Fruit fly (Drosophila melanogaster) whole organism, embryonic: ENCODE data around the gene Ndae1.

Experiments
- Asciz ChIP-seq: fragments of 200-800 bp; sonication (Bioruptor generic); optimal IDR thresholded peaks from 2 replicates; lab custom pipeline; 2017; ENCODE audit warnings: missing biosample characterization, mild to moderate bottlenecking, missing genetic modification characterization, missing genetic modification reagents
- Awh ChIP-seq: fragments of 200-800 bp; sonication (Bioruptor generic); IDR thresholded peaks from 2 replicates; pipeline ENCODE4, ENCODE4 v1.3.6; 2022; ENCODE audit warnings: missing biosample characterization, missing genetic modification characterization
- B-H2 ChIP-seq: fragments of 200-800 bp; sonication (Bioruptor generic); optimal IDR thresholded peaks from 2 replicates; lab custom pipeline; 2018; ENCODE audit warnings: missing biosample characterization, mild to moderate bottlenecking, missing genetic modification characterization
- BtbVII ChIP-seq: fragments of 200-800 bp; sonication (Bioruptor generic); optimal IDR thresholded peaks from 3 replicates; lab custom pipeline; 2017; ENCODE audit warnings: missing biosample characterization, mild to moderate bottlenecking, missing genetic modification characterization
- CG10209 ChIP-seq: fragments of 200-800 bp; sonication (Bioruptor generic); optimal IDR thresholded peaks from 3 replicates; lab custom pipeline; 2017; ENCODE audit warnings: missing biosample characterization, mild to moderate bottlenecking, missing genetic modification characterization, missing genetic modification reagents
- CG10462 ChIP-seq: fragments of 200-800 bp; sonication (Bioruptor generic); optimal IDR thresholded peaks from 2 replicates; lab custom pipeline; 2016; ENCODE audit warnings: missing biosample characterization, missing genetic modification characterization
- CG10565 ChIP-seq: fragments of 200-800 bp; sonication (Bioruptor generic); optimal IDR thresholded peaks from 3 replicates; lab custom pipeline; 2016; ENCODE audit warnings: missing biosample characterization, mild to moderate bottlenecking, missing genetic modification characterization
- CG11456 ChIP-seq: fragments of 200-800 bp; sonication (Bioruptor generic); IDR thresholded peaks from 3 replicates; pipeline ENCODE4 v1.3.6; 2022; ENCODE audit warnings: missing biosample characterization, missing genetic modification characterization
- CG13296 ChIP-seq: fragments of 200-800 bp; sonication (Bioruptor generic); optimal IDR thresholded peaks from 3 replicates; lab custom pipeline; 2018; ENCODE audit warnings: missing biosample characterization, mild to moderate bottlenecking, missing genetic modification characterization
- CG13775 ChIP-seq: fragments of 200-800 bp; sonication (Bioruptor generic); optimal IDR thresholded peaks from 3 replicates; lab custom pipeline; 2017; ENCODE audit warnings: missing biosample characterization, mild to moderate bottlenecking, missing genetic modification characterization
- CG15514 ChIP-seq: fragments of 200-800 bp; sonication (Bioruptor generic); optimal IDR thresholded peaks from 3 replicates; lab custom pipeline; 2017; ENCODE audit warnings: missing biosample characterization, missing genetic modification characterization, mild to moderate bottlenecking, moderate library complexity, missing genetic modification reagents
- CG1647 ChIP-seq: fragments of 200-800 bp; sonication (Bioruptor generic); optimal IDR thresholded peaks from 3 replicates; lab custom pipeline; 2016; ENCODE audit warnings: missing biosample characterization, missing genetic modification characterization
- CG17385 ChIP-seq: fragments of 200-800 bp; sonication (Bioruptor generic); optimal IDR thresholded peaks from 3 replicates; lab custom pipeline; 2018; ENCODE audit warnings: missing biosample characterization, mild to moderate bottlenecking, missing genetic modification characterization
- CG17568 ChIP-seq: fragments of 200-800 bp; sonication (Bioruptor generic); optimal IDR thresholded peaks from 2 replicates; lab custom pipeline; 2018; ENCODE audit warnings: missing biosample characterization, mild to moderate bottlenecking, missing genetic modification characterization, moderate library complexity
- CG2199 ChIP-seq: fragments of 200-800 bp; sonication (Bioruptor generic); IDR thresholded peaks from 3 replicates; pipeline ENCODE4 v1.3.6; 2022; ENCODE audit warnings: missing biosample characterization, missing genetic modification characterization
- CG31224 ChIP-seq: fragments of 200-800 bp; sonication (Bioruptor generic); IDR thresholded peaks from 2 replicates; pipeline ENCODE4 v1.3.6; 2022; ENCODE audit warnings: missing biosample characterization, missing genetic modification characterization
- CG31388 ChIP-seq: fragments of 200-800 bp; sonication (Bioruptor generic); optimal IDR thresholded peaks from 2 replicates; lab custom pipeline; 2016; ENCODE audit warnings: missing biosample characterization, missing genetic modification characterization
- CG5180 ChIP-seq: fragments of 200-800 bp; sonication (Bioruptor generic); optimal IDR thresholded peaks from 3 replicates; lab custom pipeline; 2017; ENCODE audit warnings: missing biosample characterization, missing genetic modification characterization, mild to moderate bottlenecking, moderate library complexity, missing genetic modification reagents
- CG5953 ChIP-seq: fragments of 200-800 bp; sonication (Bioruptor generic); IDR thresholded peaks from 2 replicates; pipeline ENCODE4 v1.3.6; 2022; ENCODE audit warnings: missing biosample characterization, missing genetic modification characterization
- CG6254 ChIP-seq: fragments of 200-800 bp; sonication (Bioruptor generic); optimal IDR thresholded peaks from 3 replicates; lab custom pipeline; 2017; ENCODE audit warnings: mild to moderate bottlenecking, missing biosample characterization, missing genetic modification reagents, missing genetic modification characterization
- CG9817 ChIP-seq: fragments of 200-800 bp; sonication (Bioruptor generic); optimal IDR thresholded peaks from 2 replicates; lab custom pipeline; 2018; ENCODE audit warnings: missing biosample characterization, mild to moderate bottlenecking, missing genetic modification characterization, moderate library complexity
- Camta ChIP-seq: fragments of 200-800 bp; sonication (Bioruptor generic); optimal IDR thresholded peaks from 2 replicates; lab custom pipeline; 2016; ENCODE audit warnings: missing biosample characterization, missing genetic modification characterization
- Chrac-16 ChIP-seq: fragments of 200-800 bp; sonication (Bioruptor generic); optimal IDR thresholded peaks from 3 replicates; lab custom pipeline; 2016; ENCODE audit warnings: missing biosample characterization, missing genetic modification characterization
- CrebB ChIP-seq: fragments of 200-800 bp; sonication (Bioruptor generic); optimal IDR thresholded peaks from 3 replicates; lab custom pipeline; 2018; ENCODE audit warnings: missing biosample characterization, mild to moderate bottlenecking, missing genetic modification characterization
- Dip3 ChIP-seq: fragments of 200-800 bp; sonication (Bioruptor generic); optimal IDR thresholded peaks from 3 replicates; lab custom pipeline; 2016; ENCODE audit warnings: missing biosample characterization, missing genetic modification characterization
- ERR ChIP-seq: fragments of 200-800 bp; sonication (Bioruptor generic); optimal IDR thresholded peaks from 2 replicates; lab custom pipeline; 2016; ENCODE audit warnings: missing biosample characterization, missing genetic modification characterization
- Fer1 ChIP-seq: fragments of 200-800 bp; sonication (Bioruptor generic); optimal IDR thresholded peaks from 2 replicates; lab custom pipeline; 2017; ENCODE audit warnings: missing biosample characterization, mild to moderate bottlenecking, missing genetic modification characterization
- MBD-R2 ChIP-seq: fragments of 200-800 bp; sonication (Bioruptor generic); IDR thresholded peaks from 2 replicates; pipeline ENCODE4 v1.3.6; 2022; ENCODE audit warnings: missing biosample characterization, missing genetic modification characterization
- Rfx ChIP-seq: fragments of 200-800 bp; sonication (Bioruptor generic); IDR thresholded peaks from 2 replicates; pipeline ENCODE4 v1.3.6; 2022; ENCODE audit warnings: missing biosample characterization, missing genetic modification characterization
- Ssrp ChIP-seq: fragments of 200-800 bp; sonication (Bioruptor generic); optimal IDR thresholded peaks from 2 replicates; lab custom pipeline; 2018; ENCODE audit warnings: missing biosample characterization, mild to moderate bottlenecking, missing genetic modification characterization, moderate library complexity
- az2 ChIP-seq: fragments of 200-800 bp; sonication (Bioruptor generic); optimal IDR thresholded peaks from 3 replicates; lab custom pipeline; 2016; ENCODE audit warnings: missing biosample characterization, missing genetic modification characterization
- cad ChIP-seq: fragments of >200 bp; optimal IDR thresholded peaks from 2 replicates; lab custom pipeline; 2017; ENCODE audit warnings: missing biosample characterization, missing genetic modification characterization
- chn ChIP-seq: fragments of 200-800 bp; sonication (Bioruptor generic); optimal IDR thresholded peaks from 2 replicates; lab custom pipeline; 2016; ENCODE audit warnings: missing biosample characterization, missing genetic modification characterization
- dm ChIP-seq: fragments of 200-800 bp; sonication (Bioruptor generic); optimal IDR thresholded peaks from 3 replicates; lab custom pipeline; 2016; ENCODE audit warnings: missing biosample characterization, missing genetic modification characterization
- gcm ChIP-seq: fragments of 200-800 bp; sonication (Bioruptor generic); optimal IDR thresholded peaks from 2 replicates; lab custom pipeline; 2019; ENCODE audit warnings: missing biosample characterization, mild to moderate bottlenecking, missing genetic modification characterization, moderate library complexity
- gfzf ChIP-seq: fragments of 200-800 bp; sonication (Bioruptor generic); optimal IDR thresholded peaks from 2 replicates; lab custom pipeline; 2016; ENCODE audit warnings: missing biosample characterization, mild to moderate bottlenecking, missing genetic modification characterization, moderate library complexity
- grau ChIP-seq: fragments of 200-800 bp; optimal IDR thresholded peaks from 3 replicates; lab custom pipeline; 2019; ENCODE audit warnings: missing biosample characterization, mild to moderate bottlenecking, missing genetic modification characterization, moderate library complexity
- h ChIP-seq: fragments of >200 bp; optimal IDR thresholded peaks from 2 replicates; lab custom pipeline; 2017
- hkb ChIP-seq, 2 experiments: fragments of 200-800 bp in 1 of 2; fragments of >200 bp in 1 of 2; sonication (Bioruptor generic) in 1 of 2; IDR thresholded peaks in 1 of 2; optimal IDR thresholded peaks in 1 of 2; 2 replicates each; pipeline versions ENCODE4 v1.3.6 to Lab custom; 2017 to 2022; ENCODE audit warnings: missing biosample characterization in 1 of 2, missing genetic modification characterization in 1 of 2
- maf-S ChIP-seq: fragments of 200-800 bp; sonication (Bioruptor generic); optimal IDR thresholded peaks from 2 replicates; lab custom pipeline; 2016; ENCODE audit warnings: missing biosample characterization, missing genetic modification characterization
- mld ChIP-seq: fragments of 200-800 bp; sonication (Bioruptor generic); IDR thresholded peaks from 3 replicates; pipeline ENCODE4 v1.3.6; 2022; ENCODE audit warnings: missing biosample characterization, missing genetic modification characterization; ENCODE audit not compliant: partially characterized antibody
- odd ChIP-seq: fragments of 200-800 bp; sonication (Bioruptor generic); optimal IDR thresholded peaks from 2 replicates; lab custom pipeline; 2017; ENCODE audit warnings: missing biosample characterization, mild to moderate bottlenecking, missing genetic modification characterization
- phol ChIP-seq: fragments of 200-800 bp; sonication (Bioruptor generic); optimal IDR thresholded peaks from 3 replicates; lab custom pipeline; 2018; ENCODE audit warnings: missing biosample characterization, mild to moderate bottlenecking, missing genetic modification characterization, moderate library complexity
- psq ChIP-seq: fragments of 200-800 bp; sonication (Bioruptor generic); optimal IDR thresholded peaks from 2 replicates; lab custom pipeline; 2017; ENCODE audit warnings: missing biosample characterization, missing genetic modification characterization
- repo ChIP-seq: fragments of 200-800 bp; sonication (Bioruptor generic); optimal IDR thresholded peaks from 2 replicates; lab custom pipeline; 2016; ENCODE audit warnings: missing biosample characterization, missing genetic modification characterization
- sob ChIP-seq: fragments of 200-800 bp; sonication (Bioruptor generic); IDR thresholded peaks from 2 replicates; pipeline ENCODE4 v1.3.6; 2022; ENCODE audit warnings: missing biosample characterization, missing genetic modification characterization
- sug ChIP-seq: fragments of 200-800 bp; optimal IDR thresholded peaks from 2 replicates; lab custom pipeline; 2019; ENCODE audit warnings: missing biosample characterization, mild to moderate bottlenecking, missing genetic modification characterization, moderate library complexity
- tgo ChIP-seq: fragments of 200-800 bp; sonication (Bioruptor generic); IDR thresholded peaks from 3 replicates; pipeline ENCODE4 v1.3.6; 2022; ENCODE audit warnings: missing biosample characterization, missing genetic modification characterization
- trh ChIP-seq: fragments of 200-800 bp; sonication (Bioruptor generic); optimal IDR thresholded peaks from 2 replicates; lab custom pipeline; 2016; ENCODE audit warnings: missing biosample characterization, missing genetic modification characterization
- ttk ChIP-seq: fragments of 200-800 bp; sonication (Bioruptor generic); IDR thresholded peaks from 2 replicates; pipeline ENCODE4 v2.1.2; 2022; ENCODE audit warnings: missing biosample characterization, missing genetic modification characterization
- vnd ChIP-seq: fragments of 200-800 bp; sonication (Bioruptor generic); IDR thresholded peaks from 3 replicates; pipeline ENCODE4 v1.3.6; 2022; ENCODE audit warnings: missing biosample characterization, missing genetic modification characterization; ENCODE audit not compliant: partially characterized antibody
- wor ChIP-seq: fragments of 200-800 bp; sonication (Bioruptor generic); IDR thresholded peaks from 2 replicates; pipeline ENCODE4 v1.3.6; 2022; ENCODE audit warnings: missing biosample characterization, missing genetic modification characterization

Ndae1 gene

dm6 chr2L:7291968-7292367, 42.8 kb upstream of the Ndae1 start (continued):
- TF ChIP-seq dm (GFP tag; lab: Kevin White, UChicago): no peak
- no peak for TF ChIP-seq CG9817 (tag; lab: Kevin White, UChicago)
- no peak for TF ChIP-seq CG1647
- TF ChIP-seq CG17568 (GFP tag; lab: Kevin White, UChicago): no peak
- no peak for TF ChIP-seq hkb (optimal IDR thresholded peaks at IDR 0.05; lab: Kevin White, UChicago)
- 0 out of 2 replicates have a peak, but pooled peaks have one; percentile 24 for TF ChIP-seq hkb (GFP tag; IDR thresholded peaks at IDR 0.05; lab: Robert Waterston, UW)
- no peak for TF ChIP-seq mld (GFP tag; lab: Robert Waterston, UW)
- TF ChIP-seq CG15514 (GFP tag; lab: Kevin White, UChicago): no peak
- TF ChIP-seq odd (GFP tag; lab: Kevin White, UChicago): no peak
- TF ChIP-seq CG31224: no peak
- no peak for TF ChIP-seq Awh (GFP tag; lab: Robert Waterston, UW)
- TF ChIP-seq h: no peak
- TF ChIP-seq repo: no peak
- TF ChIP-seq maf-S: no peak
- TF ChIP-seq CG10462 (GFP tag; lab: Kevin White, UChicago): no peak
- TF ChIP-seq gcm: no peak
- TF ChIP-seq Dip3 (GFP tag; lab: Kevin White, UChicago): no peak
- no peak for TF ChIP-seq gfzf (GFP tag; lab: Kevin White, UChicago)
- TF ChIP-seq Ssrp (tag; lab: Kevin White, UChicago): peak; percentile 27
- no peak for TF ChIP-seq chn (GFP tag; lab: Kevin White, UChicago)
- TF ChIP-seq B-H2 (GFP tag; lab: Kevin White, UChicago): no peak
- peak; percentile 21 for TF ChIP-seq grau (tag; lab: Kevin White, UChicago)
- TF ChIP-seq vnd (GFP tag; lab: Robert Waterston, UW): no peak
- TF ChIP-seq CG10209 (GFP tag; lab: Kevin White, UChicago): peak; percentile 2
- peak; percentile 41 for TF ChIP-seq az2 (GFP tag; lab: Kevin White, UChicago)
- no peak for TF ChIP-seq ttk (GFP tag; lab: Robert Waterston, UW)
- no peak for TF ChIP-seq psq
- TF ChIP-seq CG31388: no peak
- TF ChIP-seq Rfx (GFP tag; lab: Robert Waterston, UW): no peak
- no peak for TF ChIP-seq CG6254 (GFP tag; lab: Kevin White, UChicago)
- TF ChIP-seq tgo: no peak
- TF ChIP-seq CG13296 (GFP tag; lab: Kevin White, UChicago): no peak
- TF ChIP-seq sob (GFP tag; lab: Robert Waterston, UW): no peak
- peak; percentile 29 for TF ChIP-seq Chrac-16 (GFP tag; lab: Kevin White, UChicago)
- no peak for TF ChIP-seq CG13775
- TF ChIP-seq CG2199 (GFP tag; lab: Robert Waterston, UW): no peak
- no peak for TF ChIP-seq CrebB (tag; lab: Kevin White, UChicago)
- TF ChIP-seq wor (GFP tag; lab: Robert Waterston, UW): no peak
- TF ChIP-seq Fer1 (GFP tag; lab: Kevin White, UChicago): no peak
- TF ChIP-seq CG17385 (GFP tag; lab: Kevin White, UChicago): no peak
- TF ChIP-seq CG11456 (GFP tag; lab: Robert Waterston, UW): no peak
- TF ChIP-seq sug: no peak
- TF ChIP-seq CG10565 (GFP tag; lab: Kevin White, UChicago): no peak
- TF ChIP-seq Asciz (GFP tag; lab: Kevin White, UChicago): no peak
- TF ChIP-seq CG5180 (GFP tag; lab: Kevin White, UChicago): no peak
- no peak for TF ChIP-seq trh (GFP tag; lab: Kevin White, UChicago)
- TF ChIP-seq MBD-R2: no peak
- no peak for TF ChIP-seq Camta (GFP tag; lab: Kevin White, UChicago)
- TF ChIP-seq cad: no peak
- no peak for TF ChIP-seq phol
- no peak for TF ChIP-seq CG5953 (GFP tag; lab: Robert Waterston, UW)
- TF ChIP-seq BtbVII (GFP tag; lab: Kevin White, UChicago): no peak
- no peak for TF ChIP-seq ERR
